Worm (Caenorhabditis elegans) whole organism, young adult: Measurements from ENCODE around the gene Y57G11C.22.

Experiments
- B0019.2 ChIP-seq: fragments of 200-800 bp; sonication (Bioruptor generic); conservative IDR thresholded peaks from 2 replicates; pipeline ENCODE4 v1.3.6; 2022; ENCODE audit warnings: missing genetic modification reagents, missing genetic modification characterization, missing compliant biosample characterization
- B0261.1 ChIP-seq: sonication (generic microtip); optimal IDR thresholded peaks from 2 replicates; lab custom pipeline; 2016; ENCODE audit warnings: mild to moderate bottlenecking, missing genetic modification characterization, moderate library complexity, missing compliant biosample characterization
- C17E4.6 ChIP-seq: fragments of 200-800 bp; sonication (Bioruptor generic); IDR thresholded peaks from 2 replicates; pipeline ENCODE4 v1.3.6; 2022; ENCODE audit warnings: missing genetic modification reagents, missing genetic modification characterization, missing compliant biosample characterization
- F49E8.2 ChIP-seq: sonication (generic microtip); optimal IDR thresholded peaks from 3 replicates; lab custom pipeline; 2017; ENCODE audit warnings: missing genetic modification characterization, mild to moderate bottlenecking, missing compliant biosample characterization, antibody characterized with exemption, moderate library complexity; ENCODE audit not compliant: insufficient read depth
- Y53F4B.3 ChIP-seq: fragments of 200-800 bp; sonication (Bioruptor generic); IDR thresholded peaks from 2 replicates; pipeline ENCODE4 v1.3.6; 2022; ENCODE audit warnings: missing genetic modification reagents, missing genetic modification characterization, missing compliant biosample characterization
- Y67H2A.10 ChIP-seq: fragments of 200-800 bp; sonication (Bioruptor generic); conservative IDR thresholded peaks from 2 replicates; pipeline ENCODE4 v1.3.6; 2022; ENCODE audit warnings: missing genetic modification reagents, missing genetic modification characterization, missing compliant biosample characterization
- Y79H2A.3 ChIP-seq: fragments of 200-800 bp; sonication (Bioruptor generic); conservative IDR thresholded peaks from 2 replicates; pipeline ENCODE4 v1.3.6; 2022; ENCODE audit warnings: missing genetic modification reagents, missing genetic modification characterization, missing compliant biosample characterization
- Y95B8A.8 ChIP-seq: fragments of 200-800 bp; sonication (Bioruptor generic); IDR thresholded peaks from 2 replicates; pipeline ENCODE4 v1.3.6; 2022; ENCODE audit warnings: missing genetic modification reagents, missing genetic modification characterization, missing compliant biosample characterization
- ZK185.1 ChIP-seq: sonication (generic microtip); optimal IDR thresholded peaks from 2 replicates; lab custom pipeline; 2016; ENCODE audit warnings: mild to moderate bottlenecking, missing genetic modification characterization, missing compliant biosample characterization; ENCODE audit not compliant: poor library complexity, severe bottlenecking
- ama-1 ChIP-seq, 3 experiments: fragments of 150-350 bp in 1 of 3; sonication (generic microtip) in 2 of 3; optimal IDR thresholded peaks; 2 replicates each; lab custom pipeline; 2014 to 2018; ENCODE audit warnings: missing biosample characterization in 2 of 3, missing genetic modification characterization in 2 of 3, missing genetic modification reagents in 2 of 3
- aptf-3 ChIP-seq: fragments of 200-800 bp; sonication (Bioruptor generic); IDR thresholded peaks from 2 replicates; pipeline ENCODE4 v1.3.6; 2022; ENCODE audit warnings: missing genetic modification characterization, missing compliant biosample characterization
- athp-1 ChIP-seq: sonication (generic microtip); optimal IDR thresholded peaks from 2 replicates; lab custom pipeline; 2017; ENCODE audit warnings: mild to moderate bottlenecking, missing genetic modification characterization, missing compliant biosample characterization
- attf-5 ChIP-seq: fragments of 200-800 bp; sonication (Bioruptor generic); optimal IDR thresholded peaks from 2 replicates; lab custom pipeline; 2018; ENCODE audit warnings: mild to moderate bottlenecking, missing genetic modification characterization, missing compliant biosample characterization
- attf-6 ChIP-seq: fragments of 200-800 bp; sonication (Bioruptor generic); IDR thresholded peaks from 2 replicates; pipeline ENCODE4 v1.3.6; 2022; ENCODE audit warnings: missing genetic modification reagents, missing genetic modification characterization, missing compliant biosample characterization
- cebp-1 ChIP-seq, 2 experiments: fragments of 200-800 bp in 1 of 2; sonication (Bioruptor generic) in 1 of 2; sonication (generic microtip) in 1 of 2; IDR thresholded peaks in 1 of 2; optimal IDR thresholded peaks in 1 of 2; 2 replicates each; pipeline versions ENCODE4 v1.3.6 to Lab custom; 2017 to 2022; ENCODE audit warnings: missing compliant biosample characterization in 2 of 2, missing genetic modification characterization in 2 of 2, mild to moderate bottlenecking in 1 of 2, missing genetic modification reagents in 1 of 2, moderate library complexity in 1 of 2
- ceh-27 ChIP-seq: fragments of 200-800 bp; sonication (Bioruptor generic); optimal IDR thresholded peaks from 2 replicates; lab custom pipeline; 2018; ENCODE audit warnings: mild to moderate bottlenecking, missing genetic modification characterization, moderate library complexity, missing compliant biosample characterization
- ceh-79 ChIP-seq: sonication (generic microtip); optimal IDR thresholded peaks from 2 replicates; lab custom pipeline; 2017; ENCODE audit warnings: mild to moderate bottlenecking, missing genetic modification characterization, missing compliant biosample characterization
- ceh-91 ChIP-seq: fragments of 200-800 bp; sonication (Bioruptor generic); IDR thresholded peaks from 2 replicates; pipeline ENCODE4 v1.3.6; 2022; ENCODE audit warnings: missing genetic modification reagents, missing genetic modification characterization, missing compliant biosample characterization
- die-1 ChIP-seq: sonication (generic microtip); optimal IDR thresholded peaks from 2 replicates; lab custom pipeline; 2016; ENCODE audit warnings: missing genotype, mild to moderate bottlenecking, missing genetic modification characterization, missing compliant biosample characterization
- dpff-1 ChIP-seq: sonication (generic microtip); optimal IDR thresholded peaks from 2 replicates; lab custom pipeline; 2017; ENCODE audit warnings: mild to moderate bottlenecking, missing genetic modification characterization, missing compliant biosample characterization
- egl-18 ChIP-seq: fragments of 200-800 bp; sonication (Bioruptor generic); IDR thresholded peaks from 2 replicates; pipeline ENCODE4 v1.3.6; 2022; ENCODE audit warnings: missing genetic modification reagents, missing genetic modification characterization, missing compliant biosample characterization
- ekl-4 ChIP-seq: fragments of 200-800 bp; sonication (Bioruptor generic); IDR thresholded peaks from 2 replicates; pipeline ENCODE4 v1.3.6; 2022; ENCODE audit warnings: missing genetic modification reagents, missing genetic modification characterization, missing compliant biosample characterization
- gei-17 ChIP-seq: fragments of 200-800 bp; sonication (Bioruptor generic); optimal IDR thresholded peaks from 2 replicates; lab custom pipeline; 2018; ENCODE audit warnings: mild to moderate bottlenecking, missing genetic modification characterization, missing compliant biosample characterization
- him-1 ChIP-seq: sonication (generic microtip); optimal IDR thresholded peaks from 2 replicates; lab custom pipeline; 2016; ENCODE audit warnings: missing genotype, missing genetic modification reagents, missing genetic modification characterization, missing compliant biosample characterization
- hmg-1.2 ChIP-seq: fragments of 200-800 bp; sonication (Bioruptor generic); IDR thresholded peaks from 2 replicates; pipeline ENCODE4 v1.3.6; 2022; ENCODE audit warnings: missing genetic modification reagents, missing genetic modification characterization, missing compliant biosample characterization
- let-607 ChIP-seq, 2 experiments: fragments of 200-800 bp in 1 of 2; sonication (Bioruptor generic) in 1 of 2; sonication (generic microtip) in 1 of 2; optimal IDR thresholded peaks; 2 replicates each; lab custom pipeline; 2016 to 2018; ENCODE audit warnings: mild to moderate bottlenecking in 2 of 2, missing compliant biosample characterization in 2 of 2, missing genetic modification characterization in 2 of 2, moderate library complexity in 2 of 2, missing genotype in 1 of 2
- lin-40 ChIP-seq: sonication (generic microtip); optimal IDR thresholded peaks from 2 replicates; lab custom pipeline; 2016; ENCODE audit warnings: missing genetic modification characterization, mild to moderate bottlenecking, missing compliant biosample characterization, missing genotype, missing genetic modification reagents
- lin-54 ChIP-seq: fragments of 200-800 bp; sonication (Bioruptor generic); optimal IDR thresholded peaks from 2 replicates; lab custom pipeline; 2018; ENCODE audit warnings: mild to moderate bottlenecking, missing genetic modification characterization, missing compliant biosample characterization
- lsl-1 ChIP-seq: fragments of 200-800 bp; sonication (Bioruptor generic); optimal IDR thresholded peaks from 2 replicates; lab custom pipeline; 2018; ENCODE audit warnings: mild to moderate bottlenecking, missing genetic modification characterization, moderate library complexity, missing compliant biosample characterization
- mes-4 ChIP-seq: sonication (generic microtip); optimal IDR thresholded peaks from 2 replicates; lab custom pipeline; 2016; ENCODE audit warnings: missing genotype, missing genetic modification characterization, missing compliant biosample characterization
- nfyb-1 ChIP-seq: fragments of 200-800 bp; sonication (Bioruptor generic); IDR thresholded peaks from 2 replicates; pipeline ENCODE4 v1.3.6; 2022; ENCODE audit warnings: missing genetic modification reagents, missing genetic modification characterization, missing compliant biosample characterization
- nhr-80 ChIP-seq: sonication (generic microtip); optimal IDR thresholded peaks from 2 replicates; lab custom pipeline; 2016; ENCODE audit warnings: missing genetic modification characterization, missing compliant biosample characterization
- nhr-90 ChIP-seq: sonication (generic microtip); optimal IDR thresholded peaks from 2 replicates; lab custom pipeline; 2016; ENCODE audit warnings: missing genotype, mild to moderate bottlenecking, missing genetic modification characterization, missing compliant biosample characterization
- pbrm-1 ChIP-seq: fragments of 200-800 bp; sonication (Bioruptor generic); IDR thresholded peaks from 2 replicates; pipeline ENCODE4 v1.3.6; 2022; ENCODE audit warnings: missing genetic modification reagents, missing genetic modification characterization, missing compliant biosample characterization
- sdz-38 ChIP-seq: sonication (generic microtip); optimal IDR thresholded peaks from 2 replicates; lab custom pipeline; 2016; ENCODE audit warnings: missing genotype, missing genetic modification characterization, missing compliant biosample characterization
- sea-2 ChIP-seq: fragments of 200-800 bp; sonication (Bioruptor generic); IDR thresholded peaks from 2 replicates; pipeline ENCODE4 v1.3.6; 2022; ENCODE audit warnings: missing genetic modification characterization, missing compliant biosample characterization
- snpc-1.1 ChIP-seq: sonication (generic microtip); optimal IDR thresholded peaks from 2 replicates; lab custom pipeline; 2017; ENCODE audit warnings: missing genetic modification characterization, mild to moderate bottlenecking, missing compliant biosample characterization, antibody characterized with exemption, moderate library complexity, missing genotype, missing genetic modification reagents; ENCODE audit not compliant: insufficient read depth
- snpc-1.3 ChIP-seq: sonication (generic microtip); optimal IDR thresholded peaks from 2 replicates; lab custom pipeline; 2017; ENCODE audit warnings: missing genetic modification characterization, mild to moderate bottlenecking, missing compliant biosample characterization, antibody characterized with exemption, moderate library complexity, missing genotype, missing genetic modification reagents; ENCODE audit not compliant: insufficient read depth
- snpc-4 ChIP-seq, 5 experiments: fragments of 150-350 bp in 1 of 5; sonication (generic microtip) in 4 of 5; optimal IDR thresholded peaks; 2 replicates each; lab custom pipeline; 2014 to 2018; ENCODE audit warnings: missing genetic modification characterization in 5 of 5, missing biosample characterization in 3 of 5, antibody characterized with exemption in 2 of 5, mild to moderate bottlenecking in 2 of 5, missing compliant biosample characterization in 2 of 5, missing genotype in 2 of 5, moderate library complexity in 2 of 5, missing genetic modification reagents in 1 of 5
- somi-1 ChIP-seq: fragments of 200-800 bp; sonication (Bioruptor generic); optimal IDR thresholded peaks from 2 replicates; lab custom pipeline; 2018; ENCODE audit warnings: mild to moderate bottlenecking, missing genetic modification characterization, missing compliant biosample characterization
- tbp1 ChIP-seq: fragments of 200-800 bp; sonication (Bioruptor generic); optimal IDR thresholded peaks from 2 replicates; lab custom pipeline; 2018; ENCODE audit warnings: mild to moderate bottlenecking, missing genetic modification characterization, missing compliant biosample characterization
- xnd-1 ChIP-seq: sonication (generic microtip); optimal IDR thresholded peaks from 2 replicates; lab custom pipeline; 2016; ENCODE audit warnings: missing genotype, missing genetic modification reagents, missing genetic modification characterization, missing compliant biosample characterization
- ztf-18 ChIP-seq: sonication (generic microtip); optimal IDR thresholded peaks from 2 replicates; lab custom pipeline; 2016; ENCODE audit warnings: missing genotype, mild to moderate bottlenecking, missing genetic modification characterization, missing compliant biosample characterization
- ztf-26 ChIP-seq: sonication (generic microtip); optimal IDR thresholded peaks from 2 replicates; lab custom pipeline; 2017; ENCODE audit warnings: missing genetic modification characterization, missing compliant biosample characterization

Gene Y57G11C.22

DNA sequence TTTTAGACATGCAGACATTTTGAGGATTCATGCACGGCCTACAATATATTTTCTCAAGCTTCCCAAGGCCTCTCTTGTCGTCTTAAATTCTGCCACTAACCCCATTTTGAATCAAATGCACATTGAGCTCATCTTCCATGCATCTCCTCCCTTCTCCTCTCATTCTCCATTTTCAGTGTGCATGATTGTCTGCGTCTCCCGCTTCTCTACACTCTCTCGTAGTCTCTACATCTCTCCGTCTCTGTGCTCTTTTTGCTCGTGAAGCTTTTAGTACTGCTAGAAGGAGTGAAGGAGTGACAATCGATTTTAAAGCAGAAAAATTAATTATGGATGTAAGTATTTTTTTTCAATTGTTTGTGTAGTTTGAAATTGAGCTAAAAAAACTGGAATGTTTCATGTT, at the start of gene Y57G11C.22:
TSS of gene Y57G11C.22 (plus strand) at position 327 of the 400 bp plus-strand sequence.
- no peak for TF ChIP-seq mes-4
- TF ChIP-seq let-607 (tag; optimal IDR thresholded peaks at IDR 0.05; lab: Kevin White, UChicago): no peak
- TF ChIP-seq hmg-1.2: peak; percentile 98
- no peak for TF ChIP-seq egl-18 (GFP tag; lab: Robert Waterston, UW)
- TF ChIP-seq F49E8.2: no peak
- TF ChIP-seq attf-6 (GFP tag; lab: Robert Waterston, UW): no peak
- TF ChIP-seq gei-17 (GFP tag; lab: Kevin White, UChicago): no peak
- TF ChIP-seq ceh-27 (GFP tag; lab: Kevin White, UChicago): no peak

DNA sequence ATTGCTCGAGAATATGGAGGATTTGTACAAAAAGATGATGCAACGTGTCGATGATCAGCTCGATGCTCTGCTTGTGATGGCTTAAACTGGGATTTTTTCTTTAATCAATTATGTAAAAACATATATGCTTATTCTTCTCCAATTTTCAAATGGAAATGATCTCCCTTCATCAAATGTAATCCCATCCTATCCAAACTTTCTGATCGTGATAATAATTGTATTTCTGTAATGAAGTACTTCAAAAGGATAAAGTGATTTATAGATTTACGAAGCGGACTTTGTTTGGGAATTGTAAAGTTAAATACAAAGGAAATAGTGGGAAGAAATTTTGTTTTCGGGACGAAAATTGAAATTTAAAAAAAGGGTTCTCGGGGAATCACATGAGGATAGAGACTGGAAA, 46.4 kb upstream of the Y57G11C.22 start:
- no peak for TF ChIP-seq aptf-3 (GFP tag; lab: Robert Waterston, UW)
- peak; percentile 26 for TF ChIP-seq somi-1 (GFP tag; lab: Kevin White, UChicago)
- no peak for TF ChIP-seq ceh-79 (tag; lab: Kevin White, UChicago)
- TF ChIP-seq nhr-80: no peak
- no peak for TF ChIP-seq C17E4.6 (GFP tag; lab: Robert Waterston, UW)
- no peak for TF ChIP-seq xnd-1
- TF ChIP-seq hmg-1.2: peak; percentile 10; the same call in 1 of the 2 replicates
- TF ChIP-seq lsl-1 (GFP tag; lab: Kevin White, UChicago): peak; percentile 0
- peak; percentile 68; the same call in 1 of the 2 replicates for TF ChIP-seq Y95B8A.8
- peak; percentile 7 for TF ChIP-seq lin-40 (tag; lab: Kevin White, UChicago)
- peak; percentile 72 for TF ChIP-seq snpc-4 (GFP tag; optimal IDR thresholded peaks at IDR 0.05; lab: Kevin White, UChicago)
- TF ChIP-seq snpc-4 (tag; optimal IDR thresholded peaks at IDR 0.05; lab: Kevin White, UChicago): peak in 3 of 4 experiments; percentile 20 to 90 (median 45)
- peak; percentile 1 for TF ChIP-seq ZK185.1 (tag; lab: Kevin White, UChicago)
- TF ChIP-seq ama-1 (optimal IDR thresholded peaks at IDR 0.05; lab: Kevin White, UChicago): no peak
- TF ChIP-seq ama-1 (GFP tag; optimal IDR thresholded peaks at IDR 0.05; lab: Kevin White, UChicago): peak in 1 of 2 experiments; percentile 47
- 0 out of 2 replicates have a peak, but pooled peaks have one; percentile 28 for TF ChIP-seq Y67H2A.10 (GFP tag; lab: Robert Waterston, UW)
- no peak for TF ChIP-seq attf-5 (GFP tag; lab: Kevin White, UChicago)
- peak; percentile 21 for TF ChIP-seq lin-54 (GFP tag; lab: Kevin White, UChicago)
- TF ChIP-seq dpff-1 (tag; lab: Kevin White, UChicago): no peak
- no peak for TF ChIP-seq cebp-1 (GFP tag; IDR thresholded peaks at IDR 0.05; lab: Robert Waterston, UW)
- peak; percentile 25 for TF ChIP-seq cebp-1 (tag; optimal IDR thresholded peaks at IDR 0.05; lab: Kevin White, UChicago)
- peak; percentile 76 for TF ChIP-seq Y79H2A.3
- TF ChIP-seq B0261.1 (tag; lab: Kevin White, UChicago): no peak
- TF ChIP-seq sdz-38 (tag; lab: Kevin White, UChicago): no peak
- TF ChIP-seq sea-2 (GFP tag; lab: Robert Waterston, UW): no peak
- peak in 1 of 2 experiments; percentile 20 for TF ChIP-seq let-607 (tag; optimal IDR thresholded peaks at IDR 0.05; lab: Kevin White, UChicago)
- TF ChIP-seq die-1 (tag; lab: Kevin White, UChicago): peak; percentile 35
- peak; percentile 6 for TF ChIP-seq ztf-18
- peak; percentile 12 for TF ChIP-seq mes-4
- TF ChIP-seq tbp1 (GFP tag; lab: Kevin White, UChicago): peak; percentile 35
- TF ChIP-seq nhr-90 (tag; lab: Kevin White, UChicago): no peak
- 0 out of 2 replicates have a peak, but pooled peaks have one; percentile 26 for TF ChIP-seq ekl-4 (GFP tag; lab: Robert Waterston, UW)
- TF ChIP-seq athp-1: peak; percentile 31
- TF ChIP-seq ztf-26 (tag; lab: Kevin White, UChicago): no peak
- TF ChIP-seq snpc-1.1 (tag; lab: Kevin White, UChicago): peak; percentile 31
- peak; percentile 61 for TF ChIP-seq snpc-1.3 (tag; lab: Kevin White, UChicago)
- no peak for TF ChIP-seq Y53F4B.3 (GFP tag; lab: Robert Waterston, UW)
- peak; percentile 73 for TF ChIP-seq him-1
- no peak for TF ChIP-seq nfyb-1 (GFP tag; lab: Robert Waterston, UW)
- 0 out of 2 replicates have a peak, but pooled peaks have one; percentile 7 for TF ChIP-seq pbrm-1 (GFP tag; lab: Robert Waterston, UW)
- no peak for TF ChIP-seq B0019.2 (GFP tag; lab: Robert Waterston, UW)
- TF ChIP-seq ceh-91 (GFP tag; lab: Robert Waterston, UW): no peak
